Worm (Caenorhabditis elegans) whole organism, young adult: ENCODE measurements around the gene Y54F10BM.22.
A peak's percentile ranks its signal among the peaks of the same experiment; 100 is the strongest.

Source experiments
- B0035.1 ChIP-seq: sonication (generic microtip); optimal IDR thresholded peaks from 2 replicates; lab custom pipeline; 2016; ENCODE audit warnings: missing genetic modification characterization, mild to moderate bottlenecking, missing compliant biosample characterization, missing genotype, missing genetic modification reagents
- B0261.1 ChIP-seq: sonication (generic microtip); optimal IDR thresholded peaks from 2 replicates; lab custom pipeline; 2016; ENCODE audit warnings: mild to moderate bottlenecking, missing genetic modification characterization, moderate library complexity, missing compliant biosample characterization
- C06A6.2 ChIP-seq: fragments of 200-800 bp; sonication (Bioruptor generic); conservative IDR thresholded peaks from 2 replicates; pipeline ENCODE4 v1.3.6; 2022; ENCODE audit warnings: missing genetic modification characterization, missing compliant biosample characterization
- D2030.7 ChIP-seq: fragments of 200-800 bp; sonication (Bioruptor generic); IDR thresholded peaks from 2 replicates; pipeline ENCODE4 v1.3.6; 2022; ENCODE audit warnings: missing genetic modification reagents, missing genetic modification characterization, missing compliant biosample characterization
- F37B4.10 ChIP-seq: fragments of 200-800 bp; sonication (Bioruptor generic); IDR thresholded peaks from 2 replicates; pipeline ENCODE4 v1.3.6; 2022; ENCODE audit warnings: missing genetic modification characterization, missing compliant biosample characterization
- F52B5.7 ChIP-seq: sonication (generic microtip); optimal IDR thresholded peaks from 2 replicates; lab custom pipeline; 2016; ENCODE audit warnings: mild to moderate bottlenecking, missing genetic modification characterization, missing compliant biosample characterization
- F57C9.4 ChIP-seq: sonication (generic microtip); optimal IDR thresholded peaks from 2 replicates; lab custom pipeline; 2017; ENCODE audit warnings: mild to moderate bottlenecking, missing genetic modification characterization, missing compliant biosample characterization
- akir-1 ChIP-seq: fragments of 200-800 bp; sonication (Bioruptor generic); optimal IDR thresholded peaks from 2 replicates; lab custom pipeline; 2018; ENCODE audit warnings: mild to moderate bottlenecking, missing genetic modification characterization, moderate library complexity, missing compliant biosample characterization
- aptf-2 ChIP-seq: fragments of 200-800 bp; sonication (Bioruptor generic); conservative IDR thresholded peaks from 2 replicates; pipeline ENCODE4 v1.3.6; 2022; ENCODE audit warnings: missing genetic modification reagents, missing genetic modification characterization, missing compliant biosample characterization
- athp-1 ChIP-seq: sonication (generic microtip); optimal IDR thresholded peaks from 2 replicates; lab custom pipeline; 2017; ENCODE audit warnings: mild to moderate bottlenecking, missing genetic modification characterization, missing compliant biosample characterization
- attf-5 ChIP-seq: fragments of 200-800 bp; sonication (Bioruptor generic); optimal IDR thresholded peaks from 2 replicates; lab custom pipeline; 2018; ENCODE audit warnings: mild to moderate bottlenecking, missing genetic modification characterization, missing compliant biosample characterization
- bed-2 ChIP-seq: fragments of 200-800 bp; sonication (Bioruptor generic); IDR thresholded peaks from 2 replicates; pipeline ENCODE4 v1.3.6; 2022; ENCODE audit warnings: missing genetic modification reagents, missing genetic modification characterization, missing compliant biosample characterization
- cebp-1 ChIP-seq, 2 experiments: fragments of 200-800 bp in 1 of 2; sonication (Bioruptor generic) in 1 of 2; sonication (generic microtip) in 1 of 2; IDR thresholded peaks in 1 of 2; optimal IDR thresholded peaks in 1 of 2; 2 replicates each; pipeline versions ENCODE4 v1.3.6 to Lab custom; 2017 to 2022; ENCODE audit warnings: missing compliant biosample characterization in 2 of 2, missing genetic modification characterization in 2 of 2, mild to moderate bottlenecking in 1 of 2, missing genetic modification reagents in 1 of 2, moderate library complexity in 1 of 2
- ceh-27 ChIP-seq: fragments of 200-800 bp; sonication (Bioruptor generic); optimal IDR thresholded peaks from 2 replicates; lab custom pipeline; 2018; ENCODE audit warnings: mild to moderate bottlenecking, missing genetic modification characterization, moderate library complexity, missing compliant biosample characterization
- ceh-40 ChIP-seq: fragments of 200-800 bp; sonication (Bioruptor generic); IDR thresholded peaks from 2 replicates; pipeline ENCODE4 v1.3.6; 2022; ENCODE audit warnings: missing genetic modification characterization, missing compliant biosample characterization
- dpff-1 ChIP-seq: sonication (generic microtip); optimal IDR thresholded peaks from 2 replicates; lab custom pipeline; 2017; ENCODE audit warnings: mild to moderate bottlenecking, missing genetic modification characterization, missing compliant biosample characterization
- efl-1 ChIP-seq: fragments of 150-350 bp; optimal IDR thresholded peaks from 2 replicates; lab custom pipeline; 2014; ENCODE audit warnings: missing biosample characterization, missing genetic modification reagents, missing genetic modification characterization
- fkh-3 ChIP-seq: sonication (generic microtip); optimal IDR thresholded peaks from 2 replicates; lab custom pipeline; 2016; ENCODE audit warnings: mild to moderate bottlenecking, missing genetic modification characterization, missing compliant biosample characterization
- hmg-1.2 ChIP-seq: fragments of 200-800 bp; sonication (Bioruptor generic); IDR thresholded peaks from 2 replicates; pipeline ENCODE4 v1.3.6; 2022; ENCODE audit warnings: missing genetic modification reagents, missing genetic modification characterization, missing compliant biosample characterization
- hmg-20 ChIP-seq: fragments of 200-800 bp; sonication (Bioruptor generic); IDR thresholded peaks from 2 replicates; pipeline ENCODE4 v1.3.6; 2022; ENCODE audit warnings: missing genetic modification reagents, missing genetic modification characterization, missing compliant biosample characterization
- hsf-1 ChIP-seq: fragments of 200-800 bp; sonication (Bioruptor generic); IDR thresholded peaks from 2 replicates; pipeline ENCODE4 v1.3.6; 2022; ENCODE audit warnings: missing genetic modification reagents, missing genetic modification characterization, missing compliant biosample characterization
- lin-26 ChIP-seq: fragments of 200-800 bp; sonication (Bioruptor generic); IDR thresholded peaks from 2 replicates; pipeline ENCODE4 v1.3.6; 2022; ENCODE audit warnings: missing genetic modification reagents, missing genetic modification characterization, missing compliant biosample characterization
- lin-40 ChIP-seq: sonication (generic microtip); optimal IDR thresholded peaks from 2 replicates; lab custom pipeline; 2016; ENCODE audit warnings: missing genetic modification characterization, mild to moderate bottlenecking, missing compliant biosample characterization, missing genotype, missing genetic modification reagents
- madf-6 ChIP-seq: fragments of 200-800 bp; sonication (Bioruptor generic); IDR thresholded peaks from 2 replicates; pipeline ENCODE4 v1.3.6; 2022; ENCODE audit warnings: missing genetic modification reagents, missing genetic modification characterization, missing compliant biosample characterization
- madf-8 ChIP-seq: fragments of 200-800 bp; sonication (Bioruptor generic); conservative IDR thresholded peaks from 2 replicates; pipeline ENCODE4 v1.3.6; 2022; ENCODE audit warnings: missing genetic modification reagents, missing genetic modification characterization, missing compliant biosample characterization
- mcd-1 ChIP-seq: fragments of 200-800 bp; sonication (Bioruptor generic); IDR thresholded peaks from 2 replicates; pipeline ENCODE4 v1.3.6; 2022; ENCODE audit warnings: missing genetic modification reagents, missing genetic modification characterization, missing compliant biosample characterization
- mel-28 ChIP-seq: sonication (generic microtip); optimal IDR thresholded peaks from 2 replicates; lab custom pipeline; 2016; ENCODE audit warnings: borderline replicate concordance, mild to moderate bottlenecking, missing genetic modification characterization, missing compliant biosample characterization
- pbrm-1 ChIP-seq: fragments of 200-800 bp; sonication (Bioruptor generic); IDR thresholded peaks from 2 replicates; pipeline ENCODE4 v1.3.6; 2022; ENCODE audit warnings: missing genetic modification reagents, missing genetic modification characterization, missing compliant biosample characterization
- rcor-1 ChIP-seq: fragments of 200-800 bp; sonication (Bioruptor generic); IDR thresholded peaks from 2 replicates; pipeline ENCODE4 v1.3.6; 2022; ENCODE audit warnings: missing genetic modification reagents, missing genetic modification characterization, missing compliant biosample characterization
- sdz-38 ChIP-seq: sonication (generic microtip); optimal IDR thresholded peaks from 2 replicates; lab custom pipeline; 2016; ENCODE audit warnings: missing genotype, missing genetic modification characterization, missing compliant biosample characterization
- snpc-1.3 ChIP-seq: sonication (generic microtip); optimal IDR thresholded peaks from 2 replicates; lab custom pipeline; 2017; ENCODE audit warnings: missing genetic modification characterization, mild to moderate bottlenecking, missing compliant biosample characterization, antibody characterized with exemption, moderate library complexity, missing genotype, missing genetic modification reagents; ENCODE audit not compliant: insufficient read depth
- snpc-3.4 ChIP-seq: sonication (generic microtip); optimal IDR thresholded peaks from 2 replicates; lab custom pipeline; 2017; ENCODE audit warnings: missing genetic modification characterization, mild to moderate bottlenecking, missing compliant biosample characterization, antibody characterized with exemption, moderate library complexity, missing genotype, missing genetic modification reagents
- snpc-4 ChIP-seq, 5 experiments: fragments of 150-350 bp in 1 of 5; sonication (generic microtip) in 4 of 5; optimal IDR thresholded peaks; 2 replicates each; lab custom pipeline; 2014 to 2018; ENCODE audit warnings: missing genetic modification characterization in 5 of 5, missing biosample characterization in 3 of 5, antibody characterized with exemption in 2 of 5, mild to moderate bottlenecking in 2 of 5, missing compliant biosample characterization in 2 of 5, missing genotype in 2 of 5, moderate library complexity in 2 of 5, missing genetic modification reagents in 1 of 5
- unc-62 ChIP-seq: fragments of 150-350 bp; optimal IDR thresholded peaks from 2 replicates; lab custom pipeline; 2014; ENCODE audit warnings: missing biosample characterization, missing genetic modification reagents, missing genetic modification characterization
- ztf-25 ChIP-seq: fragments of 200-800 bp; sonication (Bioruptor generic); IDR thresholded peaks from 2 replicates; pipeline ENCODE4 v1.3.6; 2022; ENCODE audit warnings: missing genetic modification reagents, missing genetic modification characterization, missing compliant biosample characterization
- ztf-6 ChIP-seq: fragments of 200-800 bp; sonication (Bioruptor generic); IDR thresholded peaks from 2 replicates; pipeline ENCODE4 v1.3.6; 2022; ENCODE audit warnings: missing genetic modification reagents, missing genetic modification characterization, missing compliant biosample characterization

Y54F10BM.22 gene

DNA sequence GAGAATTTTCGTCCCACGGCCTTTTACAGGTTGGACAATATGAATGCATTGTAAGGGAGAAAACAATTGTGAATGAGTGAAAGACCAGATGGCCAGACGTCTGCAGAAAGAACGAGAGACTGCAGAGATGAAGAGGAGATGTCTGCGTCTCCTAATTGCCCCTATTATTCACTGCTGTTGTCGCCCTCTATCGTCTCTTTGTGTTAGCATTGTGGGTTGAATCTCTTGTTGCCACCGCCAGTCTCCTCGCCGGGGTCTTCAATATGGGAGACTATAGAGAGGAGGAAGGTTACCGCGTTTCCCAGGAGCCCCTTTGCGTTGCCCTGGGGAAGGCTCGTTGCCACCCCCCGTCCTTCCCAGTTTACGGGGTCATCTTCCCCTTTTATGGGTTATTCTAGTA lies 24.2 kb downstream of the Y54F10BM.22 start, which contains the start of gene Y54F10BM.9:
Y54F10BM.9 (minus strand) TSS at position 61 of the 400 bp plus-strand sequence.
- TF ChIP-seq mcd-1, result peak; percentile 18; the same call in 1 of the 2 replicates
- peak; percentile 89 for TF ChIP-seq aptf-2
- TF ChIP-seq attf-5 (GFP tag; lab: Kevin White, UChicago), result no peak
- peak; percentile 58; the same call in 1 of the 2 replicates for TF ChIP-seq lin-26 (GFP tag; lab: Robert Waterston, UW)
- TF ChIP-seq D2030.7 (GFP tag; lab: Robert Waterston, UW), result no peak
- no peak for TF ChIP-seq B0035.1 (tag; lab: Kevin White, UChicago)
- TF ChIP-seq unc-62 (GFP tag; lab: Kevin White, UChicago), result no peak
- peak; percentile 8 for TF ChIP-seq ceh-27 (GFP tag; lab: Kevin White, UChicago)
- TF ChIP-seq ceh-40 (GFP tag; lab: Robert Waterston, UW), result no peak
- TF ChIP-seq pbrm-1 (GFP tag; lab: Robert Waterston, UW), result no peak
- TF ChIP-seq athp-1 (tag; lab: Kevin White, UChicago), result no peak
- TF ChIP-seq snpc-3.4 (tag; lab: Kevin White, UChicago), result no peak
- no peak for TF ChIP-seq sdz-38
- TF ChIP-seq C06A6.2 (GFP tag; lab: Robert Waterston, UW), result no peak
- TF ChIP-seq ztf-6 (GFP tag; lab: Robert Waterston, UW), result no peak
- TF ChIP-seq bed-2 (GFP tag; lab: Robert Waterston, UW), result no peak
- peak; percentile 74; the same call in 1 of the 2 replicates for TF ChIP-seq hmg-1.2 (GFP tag; lab: Robert Waterston, UW)
- TF ChIP-seq hsf-1 (GFP tag; lab: Robert Waterston, UW), result no peak
- no peak for TF ChIP-seq F37B4.10 (GFP tag; lab: Robert Waterston, UW)
- TF ChIP-seq fkh-3, result no peak
- TF ChIP-seq snpc-1.3 (tag; lab: Kevin White, UChicago), result no peak
- TF ChIP-seq madf-6 (GFP tag; lab: Robert Waterston, UW), result peak; percentile 10; the same call in 1 of the 2 replicates

DNA sequence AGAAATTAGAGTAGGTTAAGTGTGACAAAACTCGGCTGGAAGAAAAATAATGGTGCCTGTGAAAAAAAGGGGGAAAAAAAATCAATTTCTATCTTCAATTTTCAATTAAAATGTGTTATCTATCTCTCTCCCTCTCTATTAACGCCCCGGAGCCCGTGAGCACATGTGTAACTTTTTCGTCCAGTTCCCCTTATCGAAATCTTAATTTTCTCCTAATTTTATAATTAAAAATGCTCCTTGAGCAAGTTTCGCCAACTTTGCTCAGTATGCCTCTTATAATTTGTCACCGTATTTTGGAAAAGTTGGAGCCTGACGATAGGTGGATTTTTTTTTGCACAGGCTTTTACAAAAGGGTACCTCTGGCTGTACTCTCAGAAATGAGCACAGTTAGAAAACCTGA lies 27.3 kb downstream of the Y54F10BM.22 start, which contains the start of the genes fbxa-1 and Y54F10BM.20:
fbxa-1 (minus strand) TSS at position 101 of the 400 bp plus-strand sequence.
Y54F10BM.20 (plus strand) TSS at position 231 of the 400 bp plus-strand sequence.
- TF ChIP-seq fkh-3 (no peak), ztf-6 (GFP tag; lab: Robert Waterston, UW) (no peak)

DNA sequence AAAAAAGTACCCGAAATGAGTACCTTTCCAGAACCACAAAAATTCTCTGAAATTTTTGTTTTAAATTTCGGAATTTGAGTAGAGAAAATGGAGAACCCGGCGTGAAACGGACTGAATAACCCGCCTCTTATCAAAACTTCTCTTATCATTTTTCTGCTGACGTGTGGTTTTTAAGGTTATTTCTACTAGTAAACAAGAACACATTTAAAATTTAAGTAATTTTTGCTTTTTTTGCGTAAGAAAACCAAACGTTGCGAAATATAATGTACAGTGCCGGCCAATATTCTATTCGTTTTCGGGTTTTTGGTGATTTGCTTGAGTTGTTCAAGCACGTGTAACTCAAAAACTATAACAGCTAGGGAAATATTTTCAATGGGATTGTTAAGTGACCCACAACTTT lies 30.3 kb downstream of the Y54F10BM.22 start:
- no peak for TF ChIP-seq mel-28
- peak; percentile 52; the same call in 1 of the 2 replicates for TF ChIP-seq cebp-1 (GFP tag; IDR thresholded peaks at IDR 0.05; lab: Robert Waterston, UW)
- peak; percentile 60 for TF ChIP-seq cebp-1 (tag; optimal IDR thresholded peaks at IDR 0.05; lab: Kevin White, UChicago)
- TF ChIP-seq, all 124 proteins: peak for 1

DNA sequence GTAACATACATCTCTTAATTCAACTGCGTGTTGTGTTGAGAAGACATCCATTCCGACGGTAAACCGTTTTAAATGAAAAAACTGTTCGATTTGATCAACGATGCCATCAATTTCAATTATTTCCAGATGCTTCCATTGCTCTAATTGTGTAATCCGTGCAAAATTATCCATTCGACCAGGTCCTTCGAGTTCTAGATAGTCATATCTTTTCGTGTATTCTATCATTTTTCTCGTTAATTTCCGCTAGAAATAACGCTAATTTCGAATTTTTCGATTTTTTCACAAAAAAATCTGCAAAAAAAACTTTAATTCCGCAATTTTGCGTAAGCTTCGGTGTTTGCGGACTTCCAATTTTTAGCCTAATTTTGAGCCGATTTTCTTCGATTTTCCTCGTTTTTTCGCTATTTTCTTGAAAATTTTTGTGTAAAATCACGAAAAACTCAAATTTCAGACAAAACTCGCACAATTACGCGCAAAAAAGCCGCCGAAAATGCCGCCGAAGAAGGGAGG lies 33.3 kb downstream of the Y54F10BM.22 start, which contains the start of the genes fbxa-66 and iffb-1:
fbxa-66 (minus strand) TSS at position 51 of the 510 bp plus-strand sequence.
iffb-1 (plus strand) TSS at position 452 of the 510 bp plus-strand sequence.
- TF ChIP-seq F57C9.4 (tag; lab: Kevin White, UChicago) (no peak), rcor-1 (no peak), ztf-6 (GFP tag; lab: Robert Waterston, UW) (no peak), lin-40 (tag; lab: Kevin White, UChicago) (no peak), efl-1 (no peak), hmg-20 (GFP tag; lab: Robert Waterston, UW) (no peak), madf-8 (no peak), F52B5.7 (tag; lab: Kevin White, UChicago) (no peak), ztf-25 (no peak), B0261.1 (no peak), snpc-4 (GFP tag; optimal IDR thresholded peaks at IDR 0.05; lab: Kevin White, UChicago) (no peak), snpc-4 (tag; optimal IDR thresholded peaks at IDR 0.05; lab: Kevin White, UChicago) (no peak), bed-2 (GFP tag; lab: Robert Waterston, UW) (no peak), dpff-1 (tag; lab: Kevin White, UChicago) (no peak), akir-1 (no peak)
